Worm (Caenorhabditis elegans): ENCODE data around the gene tgn-38.
A peak's percentile ranks its signal among the peaks of the same experiment; 100 is the strongest.

tgn-38 gene

ce11 chrIV:12010859-12011258 is 18.1 kb downstream of the tgn-38 start, which contains the start of the genes ZK617.26 and unc-22:
Gene ZK617.26 (minus strand): TSS chrIV:12010959.
Gene unc-22 (minus strand): TSS chrIV:12011007.
- TF ChIP-seq ztf-3 (GFP tag; optimal IDR thresholded peaks at IDR 0.05) = no peak
- TF ChIP-seq bed-1 (GFP tag; IDR thresholded peaks at IDR 0.05) = no peak
- TF ChIP-seq snpc-4 (GFP tag; optimal IDR thresholded peaks at IDR 0.05) = no peak
- TF ChIP-seq snpc-4 (tag; optimal IDR thresholded peaks at IDR 0.05) = no peak
- TF ChIP-seq lag-1 (GFP tag; IDR thresholded peaks at IDR 0.05) = no peak
- no peak for TF ChIP-seq F10E7.11 (tag; optimal IDR thresholded peaks at IDR 0.05)
- TF ChIP-seq gei-17 (GFP tag; optimal IDR thresholded peaks at IDR 0.05) = no peak
- TF ChIP-seq snpc-3.4 (tag; optimal IDR thresholded peaks at IDR 0.05) = no peak
- no peak for TF ChIP-seq F55B11.4 (tag; optimal IDR thresholded peaks at IDR 0.05; ENCODE audit: borderline replicate concordance, insufficient read depth)
- no peak for TF ChIP-seq ztf-22 (GFP tag; optimal IDR thresholded peaks at IDR 0.05)
- TF ChIP-seq cebp-1 (GFP tag; IDR thresholded peaks at IDR 0.05) = no peak
- no peak for TF ChIP-seq cebp-1 (tag; optimal IDR thresholded peaks at IDR 0.05)
- no peak for TF ChIP-seq lin-26 (GFP tag; IDR thresholded peaks at IDR 0.05)
- no peak for TF ChIP-seq nfyb-1 (GFP tag; IDR thresholded peaks at IDR 0.05)
- TF ChIP-seq rpc-1 (optimal IDR thresholded peaks at IDR 0.05) = no peak
- TF ChIP-seq rpc-1 (tag; optimal IDR thresholded peaks at IDR 0.05) = no peak
- TF ChIP-seq nhr-90 (tag; optimal IDR thresholded peaks at IDR 0.05) = no peak

- TF ChIP-seq ztf-22 (GFP tag; optimal IDR thresholded peaks at IDR 0.05) (peak; percentile 6), ztf-28 (GFP tag; IDR thresholded peaks at IDR 0.05) (no peak), somi-1 (GFP tag; optimal IDR thresholded peaks at IDR 0.05) (peak; percentile 26), hmg-1.2 (GFP tag; IDR thresholded peaks at IDR 0.05) (0 out of 2 replicates have a peak, but pooled peaks have one; percentile 14), zfh-2 (GFP tag; conservative IDR thresholded peaks at IDR 0.05) (peak; percentile 97), let-607 (tag; optimal IDR thresholded peaks at IDR 0.05) (no peak), egrh-3 (GFP tag; IDR thresholded peaks at IDR 0.05) (peak; percentile 68; the same call in 1 of the 2 replicates), attf-5 (GFP tag; optimal IDR thresholded peaks at IDR 0.05) (peak; percentile 15), F37B4.10 (GFP tag; IDR thresholded peaks at IDR 0.05) (no peak)
Measured at ce11 chrIV:12010377-12010776, 18.6 kb downstream of the tgn-38 start.

- TF ChIP-seq somi-1 (GFP tag; optimal IDR thresholded peaks at IDR 0.05) = peak; percentile 50
- no peak for TF ChIP-seq lin-35 (GFP tag; optimal IDR thresholded peaks at IDR 0.05)
- no peak for TF ChIP-seq T26A5.8 (tag; optimal IDR thresholded peaks at IDR 0.05)
Measured at ce11 chrIV:12009046-12009674, 19.8 kb downstream of the tgn-38 start.

ce11 chrIV:12005090-12005770 is 23.7 kb downstream of the tgn-38 start:
- TF ChIP-seq snpc-1.3 (tag; optimal IDR thresholded peaks at IDR 0.05; ENCODE audit: insufficient read depth) (peak; percentile 40), snpc-4 (GFP tag; optimal IDR thresholded peaks at IDR 0.05) (peak; percentile 37), snpc-4 (tag; optimal IDR thresholded peaks at IDR 0.05) (peak in 3 of 4 experiments; percentile 14 to 70 (median 37)), lin-54 (GFP tag; optimal IDR thresholded peaks at IDR 0.05) (peak; percentile 57), rpc-1 (optimal IDR thresholded peaks at IDR 0.05) (peak; percentile 60), rpc-1 (tag; optimal IDR thresholded peaks at IDR 0.05) (peak; percentile 88), Y79H2A.3 (GFP tag; conservative IDR thresholded peaks at IDR 0.05) (no peak), nhr-80 (tag; optimal IDR thresholded peaks at IDR 0.05) (peak; percentile 32), ceh-100 (GFP tag; IDR thresholded peaks at IDR 0.05) (no peak), mcd-1 (GFP tag; IDR thresholded peaks at IDR 0.05) (no peak), akir-1 (GFP tag; optimal IDR thresholded peaks at IDR 0.05) (no peak), aptf-2 (GFP tag; conservative IDR thresholded peaks at IDR 0.05) (no peak), cebp-2 (GFP tag; IDR thresholded peaks at IDR 0.05) (peak; percentile 89; the same call in 1 of the 2 replicates), egl-18 (GFP tag; IDR thresholded peaks at IDR 0.05) (0 out of 2 replicates have a peak, but pooled peaks have one; percentile 37), gei-17 (GFP tag; optimal IDR thresholded peaks at IDR 0.05) (no peak), egl-44 (GFP tag; IDR thresholded peaks at IDR 0.05) (peak; percentile 44; the same call in 1 of the 2 replicates), nfya-2 (GFP tag; IDR thresholded peaks at IDR 0.05) (no peak), pbrm-1 (GFP tag; IDR thresholded peaks at IDR 0.05) (0 out of 2 replicates have a peak, but pooled peaks have one; percentile 18), D2030.7 (GFP tag; IDR thresholded peaks at IDR 0.05) (peak; percentile 35), hsf-1 (GFP tag; IDR thresholded peaks at IDR 0.05) (no peak)
